Worm (Caenorhabditis elegans) whole organism, late embryonic: ENCODE results near the gene Y71H2AR.2.
A peak's percentile ranks its signal among the peaks of the same experiment; 100 is the strongest.

Source experiments
- C08G9.2 ChIP-seq: sonication (generic microtip); optimal IDR thresholded peaks from 2 replicates; lab custom pipeline; 2016; ENCODE audit warnings: mild to moderate bottlenecking, missing genetic modification characterization, moderate library complexity, missing compliant biosample characterization
- C38D4.7 ChIP-seq: fragments of 200-800 bp; sonication (Bioruptor generic); optimal IDR thresholded peaks from 2 replicates; lab custom pipeline; 2018; ENCODE audit warnings: mild to moderate bottlenecking, missing genetic modification characterization, moderate library complexity, missing compliant biosample characterization
- F13H6.1 ChIP-seq: sonication (generic microtip); optimal IDR thresholded peaks from 2 replicates; lab custom pipeline; 2016; ENCODE audit warnings: missing genetic modification characterization, missing compliant biosample characterization
- Y22D7AL.16 ChIP-seq: sonication (generic microtip); optimal IDR thresholded peaks from 2 replicates; lab custom pipeline; 2016; ENCODE audit warnings: missing genetic modification characterization, missing compliant biosample characterization
- ahr-1 ChIP-seq: sonication (generic microtip); optimal IDR thresholded peaks from 2 replicates; lab custom pipeline; 2016; ENCODE audit warnings: missing genetic modification characterization, missing compliant biosample characterization
- ceh-18 ChIP-seq: sonication (generic microtip); optimal IDR thresholded peaks from 2 replicates; lab custom pipeline; 2016; ENCODE audit warnings: missing genetic modification characterization, missing compliant biosample characterization
- ceh-19 ChIP-seq: fragments of 200-800 bp; sonication (Bioruptor generic); optimal IDR thresholded peaks from 2 replicates; lab custom pipeline; 2018; ENCODE audit warnings: mild to moderate bottlenecking, missing genetic modification characterization, missing compliant biosample characterization
- ceh-2 ChIP-seq: sonication (generic microtip); optimal IDR thresholded peaks from 2 replicates; lab custom pipeline; 2016; ENCODE audit warnings: missing genotype, missing genetic modification characterization, missing compliant biosample characterization
- ceh-30 ChIP-seq: fragments of 150-350 bp; optimal IDR thresholded peaks from 2 replicates; lab custom pipeline; 2014; ENCODE audit warnings: missing biosample characterization, missing genetic modification characterization
- ceh-31 ChIP-seq: sonication (generic microtip); optimal IDR thresholded peaks from 2 replicates; lab custom pipeline; 2016; ENCODE audit warnings: missing genetic modification characterization, missing compliant biosample characterization
- ceh-34 ChIP-seq: sonication (generic microtip); optimal IDR thresholded peaks from 2 replicates; lab custom pipeline; 2016; ENCODE audit warnings: mild to moderate bottlenecking, missing genetic modification characterization, missing compliant biosample characterization
- ceh-45 ChIP-seq: fragments of 200-800 bp; sonication (Bioruptor generic); IDR thresholded peaks from 2 replicates; pipeline ENCODE4 v1.3.6; 2022; ENCODE audit warnings: missing genetic modification reagents, missing genetic modification characterization, missing compliant biosample characterization
- ceh-9 ChIP-seq: sonication (generic microtip); optimal IDR thresholded peaks from 2 replicates; lab custom pipeline; 2016; ENCODE audit warnings: mild to moderate bottlenecking, missing genetic modification characterization, inconsistent platforms, missing compliant biosample characterization
- che-1 ChIP-seq: sonication (generic microtip); optimal IDR thresholded peaks from 2 replicates; lab custom pipeline; 2016; ENCODE audit warnings: mild to moderate bottlenecking, missing genetic modification characterization, missing compliant biosample characterization
- dve-1 ChIP-seq: sonication (generic microtip); optimal IDR thresholded peaks from 2 replicates; lab custom pipeline; 2017; ENCODE audit warnings: antibody characterized with exemption, mild to moderate bottlenecking, missing genetic modification characterization, missing compliant biosample characterization
- elt-4 ChIP-seq: sonication (generic microtip); optimal IDR thresholded peaks from 2 replicates; lab custom pipeline; 2016; ENCODE audit warnings: missing genetic modification characterization, missing compliant biosample characterization
- ets-4 ChIP-seq: sonication (generic microtip); optimal IDR thresholded peaks from 2 replicates; lab custom pipeline; 2016; ENCODE audit warnings: missing genetic modification characterization, missing compliant biosample characterization
- fkh-10 ChIP-seq: fragments of 150-350 bp; optimal IDR thresholded peaks from 2 replicates; lab custom pipeline; 2014; ENCODE audit warnings: missing biosample characterization, missing genetic modification reagents, missing genetic modification characterization
- fkh-6 ChIP-seq: sonication (generic microtip); optimal IDR thresholded peaks from 2 replicates; lab custom pipeline; 2016; ENCODE audit warnings: missing genetic modification characterization, missing compliant biosample characterization
- hlh-13 ChIP-seq: fragments of 200-800 bp; sonication (Bioruptor generic); optimal IDR thresholded peaks from 2 replicates; lab custom pipeline; 2018; ENCODE audit warnings: mild to moderate bottlenecking, missing genetic modification characterization, missing compliant biosample characterization
- hlh-15 ChIP-seq: sonication (generic microtip); optimal IDR thresholded peaks from 2 replicates; lab custom pipeline; 2016; ENCODE audit warnings: missing genetic modification characterization, missing compliant biosample characterization
- hlh-30 ChIP-seq: sonication (generic microtip); optimal IDR thresholded peaks from 2 replicates; lab custom pipeline; 2017; ENCODE audit warnings: antibody characterized with exemption, missing genetic modification characterization, missing compliant biosample characterization; ENCODE audit not compliant: insufficient read depth
- hlh-8 ChIP-seq: sonication (generic microtip); optimal IDR thresholded peaks from 2 replicates; lab custom pipeline; 2016; ENCODE audit warnings: missing genotype, missing genetic modification characterization, missing compliant biosample characterization
- lim-6 ChIP-seq: sonication (generic microtip); optimal IDR thresholded peaks from 2 replicates; lab custom pipeline; 2016; ENCODE audit warnings: missing genetic modification characterization, missing compliant biosample characterization
- madf-2 ChIP-seq: sonication (generic microtip); optimal IDR thresholded peaks from 2 replicates; lab custom pipeline; 2017; ENCODE audit warnings: missing genetic modification characterization, missing compliant biosample characterization
- mec-3 ChIP-seq: sonication (generic microtip); optimal IDR thresholded peaks from 2 replicates; lab custom pipeline; 2016; ENCODE audit warnings: borderline replicate concordance, missing genetic modification characterization, missing compliant biosample characterization
- nfya-1 ChIP-seq: sonication (generic microtip); optimal IDR thresholded peaks from 2 replicates; lab custom pipeline; 2017; ENCODE audit warnings: missing genetic modification characterization, mild to moderate bottlenecking, missing compliant biosample characterization, antibody characterized with exemption, moderate library complexity
- nhr-232 ChIP-seq: sonication (generic microtip); optimal IDR thresholded peaks from 2 replicates; lab custom pipeline; 2016; ENCODE audit warnings: missing genetic modification characterization, missing compliant biosample characterization
- odd-2 ChIP-seq: sonication (generic microtip); optimal IDR thresholded peaks from 2 replicates; lab custom pipeline; 2017; ENCODE audit warnings: antibody characterized with exemption, mild to moderate bottlenecking, missing genetic modification characterization, missing compliant biosample characterization
- pha-2 ChIP-seq: sonication (generic microtip); optimal IDR thresholded peaks from 2 replicates; lab custom pipeline; 2017; ENCODE audit warnings: mild to moderate bottlenecking, missing genetic modification characterization, missing compliant biosample characterization
- pha-4 ChIP-seq: fragments of 150-350 bp; optimal IDR thresholded peaks from 2 replicates; lab custom pipeline; 2018; ENCODE audit warnings: missing biosample characterization, missing genetic modification reagents, missing genetic modification characterization
- ref-2 ChIP-seq: sonication (generic microtip); optimal IDR thresholded peaks from 2 replicates; lab custom pipeline; 2016; ENCODE audit warnings: missing genetic modification characterization, missing compliant biosample characterization
- rnt-1 ChIP-seq: sonication (generic microtip); optimal IDR thresholded peaks from 2 replicates; lab custom pipeline; 2016; ENCODE audit warnings: missing genetic modification characterization, missing compliant biosample characterization
- sox-4 ChIP-seq: sonication (generic microtip); optimal IDR thresholded peaks from 2 replicates; lab custom pipeline; 2017; ENCODE audit warnings: mild to moderate bottlenecking, missing genetic modification characterization, inconsistent platforms, missing compliant biosample characterization
- tbx-2 ChIP-seq: sonication (generic microtip); optimal IDR thresholded peaks from 2 replicates; lab custom pipeline; 2016; ENCODE audit warnings: missing genetic modification characterization, missing compliant biosample characterization
- ttx-3 ChIP-seq: sonication (generic microtip); optimal IDR thresholded peaks from 2 replicates; lab custom pipeline; 2016; ENCODE audit warnings: missing genetic modification reagents, missing genetic modification characterization, missing compliant biosample characterization
- unc-3 ChIP-seq, 2 experiments: fragments of 200-800 bp in 1 of 2; sonication (Bioruptor generic) in 1 of 2; sonication (generic microtip) in 1 of 2; conservative IDR thresholded peaks in 1 of 2; optimal IDR thresholded peaks in 1 of 2; 2 replicates each; pipeline versions ENCODE4 v1.3.6 to Lab custom; 2016 to 2022; ENCODE audit warnings: missing compliant biosample characterization in 2 of 2, missing genetic modification characterization in 2 of 2, missing genetic modification reagents in 1 of 2
- unc-42 ChIP-seq: sonication (generic microtip); optimal IDR thresholded peaks from 2 replicates; lab custom pipeline; 2016; ENCODE audit warnings: missing genotype, missing genetic modification characterization, missing compliant biosample characterization
- zip-5 ChIP-seq: sonication (generic microtip); optimal IDR thresholded peaks from 2 replicates; lab custom pipeline; 2016; ENCODE audit warnings: missing genetic modification characterization, missing compliant biosample characterization
- ztf-16 ChIP-seq: sonication (generic microtip); optimal IDR thresholded peaks from 2 replicates; lab custom pipeline; 2017; ENCODE audit warnings: missing genetic modification characterization, missing compliant biosample characterization

Y71H2AR.2 gene

ce11 chrIII:2874144-2874868, 33.6 kb upstream of the Y71H2AR.2 start, which contains the start of gene klf-1:
TSS of gene klf-1 (plus strand) at chrIII:2874818.
- TF ChIP-seq ttx-3 (tag; lab: Kevin White, UChicago), result no peak
- no peak for TF ChIP-seq dve-1 (tag; lab: Kevin White, UChicago)
- TF ChIP-seq pha-2 (tag; lab: Kevin White, UChicago), result no peak
- no peak for TF ChIP-seq mec-3 (tag; lab: Kevin White, UChicago)
- TF ChIP-seq unc-3 (GFP tag; conservative IDR thresholded peaks at IDR 0.05; lab: Robert Waterston, UW), result no peak
- TF ChIP-seq unc-3 (tag; optimal IDR thresholded peaks at IDR 0.05; lab: Kevin White, UChicago), result no peak
- no peak for TF ChIP-seq ceh-45
- TF ChIP-seq ceh-19 (GFP tag; lab: Kevin White, UChicago), result no peak
- TF ChIP-seq C08G9.2 (tag; lab: Kevin White, UChicago), result no peak
- no peak for TF ChIP-seq ahr-1 (tag; lab: Kevin White, UChicago)
- no peak for TF ChIP-seq ceh-2
- TF ChIP-seq nhr-232 (tag; lab: Kevin White, UChicago), result no peak
- no peak for TF ChIP-seq hlh-8
- TF ChIP-seq ceh-34 (tag; lab: Kevin White, UChicago), result no peak
- TF ChIP-seq hlh-15, result no peak

- TF ChIP-seq nfya-1 (tag; lab: Kevin White, UChicago) (no peak), pha-4 (tag; lab: Kevin White, UChicago) (no peak), rnt-1 (tag; lab: Kevin White, UChicago) (no peak)
Observed at ce11 chrIII:2873116-2873644, 32.5 kb upstream of the Y71H2AR.2 start.

ce11 chrIII:2871817-2872216, 31.1 kb upstream of the Y71H2AR.2 start:
- TF ChIP-seq F13H6.1 (tag; lab: Kevin White, UChicago), result peak; percentile 34
- no peak for TF ChIP-seq zip-5
- TF ChIP-seq ceh-9 (tag; lab: Kevin White, UChicago), result no peak
- peak; percentile 41 for TF ChIP-seq nfya-1 (tag; lab: Kevin White, UChicago)
- TF ChIP-seq ceh-31 (tag; lab: Kevin White, UChicago), result peak; percentile 28
- TF ChIP-seq lim-6 (tag; lab: Kevin White, UChicago), result no peak
- TF ChIP-seq ztf-16 (tag; lab: Kevin White, UChicago), result no peak
- peak; percentile 39 for TF ChIP-seq tbx-2 (tag; lab: Kevin White, UChicago)
- TF ChIP-seq ref-2 (tag; lab: Kevin White, UChicago), result peak; percentile 69
- peak; percentile 29 for TF ChIP-seq hlh-30 (tag; lab: Kevin White, UChicago)
- TF ChIP-seq ceh-30, result no peak
- no peak for TF ChIP-seq ets-4 (tag; lab: Kevin White, UChicago)
- TF ChIP-seq rnt-1 (tag; lab: Kevin White, UChicago), result peak; percentile 60

ce11 chrIII:2870228-2870627, 29.5 kb upstream of the Y71H2AR.2 start:
- TF ChIP-seq elt-4 (tag; lab: Kevin White, UChicago), result no peak
- no peak for TF ChIP-seq unc-42 (tag; lab: Kevin White, UChicago)
- no peak for TF ChIP-seq madf-2 (tag; lab: Kevin White, UChicago)
- no peak for TF ChIP-seq zip-5
- no peak for TF ChIP-seq C38D4.7 (GFP tag; lab: Kevin White, UChicago)
- TF ChIP-seq ceh-9 (tag; lab: Kevin White, UChicago), result no peak
- no peak for TF ChIP-seq unc-3 (GFP tag; conservative IDR thresholded peaks at IDR 0.05; lab: Robert Waterston, UW)
- no peak for TF ChIP-seq unc-3 (tag; optimal IDR thresholded peaks at IDR 0.05; lab: Kevin White, UChicago)
- TF ChIP-seq hlh-13 (GFP tag; lab: Kevin White, UChicago), result no peak
- no peak for TF ChIP-seq nhr-232 (tag; lab: Kevin White, UChicago)
- no peak for TF ChIP-seq tbx-2 (tag; lab: Kevin White, UChicago)
- TF ChIP-seq odd-2, result no peak
- TF ChIP-seq ceh-31 (tag; lab: Kevin White, UChicago), result no peak
- TF ChIP-seq che-1 (tag; lab: Kevin White, UChicago), result no peak
- TF ChIP-seq C08G9.2 (tag; lab: Kevin White, UChicago), result no peak
- no peak for TF ChIP-seq Y22D7AL.16 (tag; lab: Kevin White, UChicago)
- TF ChIP-seq sox-4 (tag; lab: Kevin White, UChicago), result no peak
- no peak for TF ChIP-seq fkh-10 (GFP tag; lab: Kevin White, UChicago)
- TF ChIP-seq ceh-18, result no peak
- no peak for TF ChIP-seq fkh-6 (tag; lab: Kevin White, UChicago)
- TF ChIP-seq, all 69 proteins: peak for 0
